Worm (Caenorhabditis elegans) whole organism, L4 larva: ENCODE results near the gene H01G02.3.

ENCODE experiments used
- F37D6.2 ChIP-seq: sonication (generic microtip); optimal IDR thresholded peaks from 2 replicates; lab custom pipeline; 2016; ENCODE audit warnings: mild to moderate bottlenecking, missing genetic modification characterization, missing compliant biosample characterization
- F49E8.2 ChIP-seq: sonication (generic microtip); optimal IDR thresholded peaks from 2 replicates; lab custom pipeline; 2016; ENCODE audit warnings: missing compliant biosample characterization, mild to moderate bottlenecking, missing genetic modification characterization, borderline replicate concordance
- Y105C5A.15 ChIP-seq: fragments of 200-800 bp; sonication (Bioruptor generic); IDR thresholded peaks from 2 replicates; pipeline ENCODE4 v1.3.6; 2022; ENCODE audit warnings: missing genetic modification characterization, missing compliant biosample characterization
- ZK337.2 ChIP-seq: fragments of 200-800 bp; sonication (Bioruptor generic); IDR thresholded peaks from 2 replicates; pipeline ENCODE4 v1.3.6; 2022; ENCODE audit warnings: missing genetic modification reagents, missing genetic modification characterization, missing compliant biosample characterization
- ZK546.5 ChIP-seq, 2 experiments: sonication (generic microtip); optimal IDR thresholded peaks; 2 replicates each; lab custom pipeline; 2017; ENCODE audit warnings: missing biosample characterization in 2 of 2, missing genetic modification characterization in 2 of 2
- aha-1 ChIP-seq: fragments of 150-350 bp; peaks from one replicate; lab custom pipeline; 2014; ENCODE audit warnings: missing biosample characterization, missing genetic modification characterization
- aly-2 ChIP-seq: sonication (generic microtip); optimal IDR thresholded peaks from 2 replicates; lab custom pipeline; 2018; ENCODE audit warnings: missing biosample characterization, missing genetic modification characterization
- ceh-20 ChIP-seq: fragments of 200-800 bp; sonication (Bioruptor generic); IDR thresholded peaks from 2 replicates; pipeline ENCODE4 v1.3.6; 2022; ENCODE audit warnings: missing genetic modification reagents, missing genetic modification characterization, missing compliant biosample characterization
- ceh-32 ChIP-seq: sonication (generic microtip); optimal IDR thresholded peaks from 2 replicates; lab custom pipeline; 2016; ENCODE audit warnings: mild to moderate bottlenecking, missing genetic modification characterization, missing compliant biosample characterization; ENCODE audit not compliant: poor library complexity
- ctbp-1 ChIP-seq: fragments of 200-800 bp; sonication (Bioruptor generic); IDR thresholded peaks from 2 replicates; pipeline ENCODE4 v1.3.6; 2022; ENCODE audit warnings: missing genetic modification reagents, missing genetic modification characterization, missing compliant biosample characterization
- daf-16 ChIP-seq, 3 experiments: sonication (generic microtip); optimal IDR thresholded peaks; 2 replicates each; lab custom pipeline; 2016 to 2017; ENCODE audit warnings: missing genetic modification characterization in 3 of 3, missing genetic modification reagents in 3 of 3, mild to moderate bottlenecking in 2 of 3, missing compliant biosample characterization in 2 of 3, missing biosample characterization in 1 of 3, moderate library complexity in 1 of 3
- fos-1 ChIP-seq: fragments of 150-350 bp; optimal IDR thresholded peaks from 2 replicates; lab custom pipeline; 2014; ENCODE audit warnings: missing biosample characterization, missing genetic modification characterization
- hif-1 ChIP-seq, 2 experiments: sonication (generic microtip); optimal IDR thresholded peaks; 2 replicates each; lab custom pipeline; 2016 to 2017; ENCODE audit warnings: missing compliant biosample characterization in 2 of 2, missing genetic modification characterization in 2 of 2, missing genetic modification reagents in 2 of 2, missing genotype in 2 of 2, mild to moderate bottlenecking in 1 of 2
- hlh-11 ChIP-seq: fragments of 200-800 bp; sonication (Bioruptor generic); optimal IDR thresholded peaks from 2 replicates; lab custom pipeline; 2018; ENCODE audit warnings: mild to moderate bottlenecking, missing genetic modification characterization, missing compliant biosample characterization
- hlh-30 ChIP-seq: sonication (generic microtip); optimal IDR thresholded peaks from 2 replicates; lab custom pipeline; 2017; ENCODE audit warnings: antibody characterized with exemption, mild to moderate bottlenecking, missing genetic modification characterization, missing compliant biosample characterization; ENCODE audit not compliant: insufficient read depth
- lin-1 ChIP-seq: fragments of 200-800 bp; sonication (Bioruptor generic); IDR thresholded peaks from 2 replicates; pipeline ENCODE4 v1.3.6; 2022; ENCODE audit warnings: missing genetic modification reagents, missing genetic modification characterization, missing compliant biosample characterization
- lsy-2 ChIP-seq, 2 experiments: fragments of 150-350 bp in 1 of 2; sonication (generic microtip) in 1 of 2; optimal IDR thresholded peaks; 2 replicates each; lab custom pipeline; 2014 to 2017; ENCODE audit warnings: missing biosample characterization in 2 of 2, missing genetic modification characterization in 2 of 2
- mdl-1 ChIP-seq, 2 experiments: fragments of 150-350 bp in 1 of 2; sonication (generic microtip) in 1 of 2; optimal IDR thresholded peaks; 2 replicates each; lab custom pipeline; 2014 to 2017; ENCODE audit warnings: missing biosample characterization in 2 of 2, missing genetic modification characterization in 2 of 2
- nhr-11 ChIP-seq: fragments of 150-350 bp; optimal IDR thresholded peaks from 2 replicates; lab custom pipeline; 2014; ENCODE audit warnings: missing biosample characterization, missing genetic modification characterization
- nhr-111 ChIP-seq: fragments of 200-800 bp; sonication (Bioruptor generic); optimal IDR thresholded peaks from 2 replicates; lab custom pipeline; 2018; ENCODE audit warnings: mild to moderate bottlenecking, missing genetic modification characterization, missing compliant biosample characterization
- nhr-28 ChIP-seq: fragments of 150-350 bp; optimal IDR thresholded peaks from 2 replicates; lab custom pipeline; 2014; ENCODE audit warnings: missing biosample characterization, missing genetic modification characterization
- nhr-41 ChIP-seq: fragments of 200-800 bp; sonication (Bioruptor generic); IDR thresholded peaks from 2 replicates; pipeline ENCODE4 v1.3.6; 2022; ENCODE audit warnings: missing genetic modification reagents, missing genetic modification characterization, missing compliant biosample characterization
- nhr-42 ChIP-seq: fragments of 200-800 bp; sonication (Bioruptor generic); IDR thresholded peaks from 2 replicates; pipeline ENCODE4 v1.3.6; 2022; ENCODE audit warnings: missing genetic modification characterization, missing compliant biosample characterization
- nhr-76 ChIP-seq: fragments of 150-350 bp; optimal IDR thresholded peaks from 2 replicates; lab custom pipeline; 2014; ENCODE audit warnings: missing biosample characterization, missing genetic modification characterization
- pha-4 ChIP-seq, 2 experiments: fragments of 150-350 bp in 1 of 2; fragments of 200-800 bp in 1 of 2; sonication (Bioruptor generic) in 1 of 2; IDR thresholded peaks in 1 of 2; optimal IDR thresholded peaks in 1 of 2; 2 replicates each; pipeline versions ENCODE4 v1.3.6 to Lab custom; 2014 to 2022; ENCODE audit warnings: missing genetic modification characterization in 2 of 2, missing genetic modification reagents in 2 of 2, missing biosample characterization in 1 of 2, missing compliant biosample characterization in 1 of 2
- php-3 ChIP-seq: fragments of 200-800 bp; sonication (Bioruptor generic); IDR thresholded peaks from 2 replicates; pipeline ENCODE4 v1.3.6; 2022; ENCODE audit warnings: missing genetic modification reagents, missing genetic modification characterization, missing compliant biosample characterization
- unc-130 ChIP-seq: sonication (generic microtip); optimal IDR thresholded peaks from 2 replicates; lab custom pipeline; 2016; ENCODE audit warnings: missing genetic modification reagents, missing genetic modification characterization, missing compliant biosample characterization
- unc-62 ChIP-seq, 3 experiments: fragments of 150-350 bp in 1 of 3; sonication (generic microtip); optimal IDR thresholded peaks in 2 of 3; peaks in 1 of 3; 1 replicate in 1 of 3; 2 replicates in 2 of 3; lab custom pipeline; 2014 to 2017; ENCODE audit warnings: missing biosample characterization in 3 of 3, missing genetic modification characterization in 3 of 3, missing genetic modification reagents in 3 of 3, missing genotype in 1 of 3
- zag-1 ChIP-seq: fragments of 150-350 bp; optimal IDR thresholded peaks from 2 replicates; lab custom pipeline; 2014; ENCODE audit warnings: missing biosample characterization, missing genetic modification characterization
- zip-11 ChIP-seq: fragments of 200-800 bp; sonication (Bioruptor generic); IDR thresholded peaks from 2 replicates; pipeline ENCODE4 v1.3.6; 2022; ENCODE audit warnings: missing genetic modification characterization, missing compliant biosample characterization

Gene H01G02.3

DNA sequence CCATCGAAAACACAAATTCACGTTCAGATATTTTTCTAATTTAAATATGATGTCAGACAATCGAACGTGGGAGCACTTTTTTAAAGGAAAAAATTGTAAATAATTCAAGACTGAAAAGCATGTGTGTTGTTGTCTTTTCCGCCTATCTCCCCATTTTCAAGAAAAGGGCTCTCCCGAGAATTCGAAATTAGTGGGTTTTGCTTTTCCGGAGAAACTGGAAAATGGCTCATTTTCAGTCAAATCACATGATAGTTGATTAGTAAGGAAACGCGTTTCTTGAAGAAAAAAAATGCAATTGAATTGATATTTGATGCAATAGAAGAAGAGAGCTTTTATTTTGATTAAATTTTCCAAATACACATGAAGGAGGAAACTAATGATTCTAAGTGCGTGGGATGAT, 32.5 kb downstream of the H01G02.3 start:
- TF ChIP-seq nhr-11 (tag; lab: Kevin White, UChicago) (peak; percentile 26), F49E8.2 (no peak)

- peak; percentile 7 for TF ChIP-seq nhr-111 (GFP tag; lab: Kevin White, UChicago)
- TF ChIP-seq pha-4 (GFP tag; IDR thresholded peaks at IDR 0.05; lab: Robert Waterston, UW), result 0 out of 2 replicates have a peak, but pooled peaks have one; percentile 8
- TF ChIP-seq pha-4 (tag; optimal IDR thresholded peaks at IDR 0.05; lab: Kevin White, UChicago), result no peak
- no peak for TF ChIP-seq mdl-1 (tag; optimal IDR thresholded peaks at IDR 0.05; lab: Kevin White, UChicago)
- TF ChIP-seq nhr-42 (GFP tag; lab: Robert Waterston, UW), result no peak
- TF ChIP-seq, all 104 proteins: peak for 2
These were observed 36.5 kb downstream of the H01G02.3 start, which contains the start of gene T12A7.9 for ce11 chrIV:11755907-11756306. Gene T12A7.9 (minus strand): TSS chrIV:11756007.

DNA sequence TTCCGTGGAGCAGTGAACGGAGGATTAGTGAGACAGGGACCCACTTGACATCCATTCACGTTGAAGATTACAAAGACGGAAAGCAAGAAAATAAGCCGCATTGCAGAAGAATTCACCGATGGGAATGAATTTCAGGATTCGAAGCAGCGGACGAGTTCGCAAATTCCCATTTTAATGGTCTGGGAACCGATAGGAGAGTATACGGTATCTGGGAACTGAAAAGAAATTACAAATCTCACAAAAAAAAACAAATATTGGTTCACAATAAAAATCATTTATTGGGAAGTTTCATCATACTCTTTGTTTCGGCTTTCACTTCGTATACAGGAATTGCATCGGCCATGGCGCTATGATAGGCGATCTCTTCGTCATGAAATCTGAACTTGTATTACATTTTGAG, 37.4 kb downstream of the H01G02.3 start, which contains the start of gene T12A7.10:
TSS of gene T12A7.10 (minus strand) at position 101 of the 400 bp plus-strand sequence.
- TF ChIP-seq ZK546.5 (tag; optimal IDR thresholded peaks at IDR 0.05; lab: Kevin White, UChicago), result no peak
- peak; percentile 56 for TF ChIP-seq aha-1
- TF ChIP-seq, all 104 proteins: peak for 1

DNA sequence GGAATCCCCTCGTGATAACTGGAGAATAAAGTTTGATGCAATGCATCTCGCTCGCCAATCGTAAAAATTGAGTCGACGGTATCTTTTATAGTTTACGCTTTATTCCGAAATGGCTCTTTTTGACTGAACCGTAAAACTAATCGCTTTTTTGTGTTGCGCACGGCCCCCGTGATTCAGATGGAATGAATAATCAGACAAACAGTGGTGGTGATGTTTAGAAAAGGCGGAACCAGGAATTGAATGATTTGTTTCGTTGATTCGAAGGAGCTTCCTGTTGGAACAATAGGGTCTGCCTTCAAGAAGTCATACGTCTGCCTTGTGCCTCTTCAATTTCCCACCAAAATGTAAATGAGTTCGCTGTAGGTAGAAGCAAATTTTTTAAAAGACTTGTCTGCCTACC, 38.1 kb downstream of the H01G02.3 start, which contains the start of gene scl-18:
TSS of gene scl-18 (minus strand) at position 101 of the 400 bp plus-strand sequence.
- TF ChIP-seq nhr-28 (tag; lab: Kevin White, UChicago) (no peak), php-3 (GFP tag; lab: Robert Waterston, UW) (no peak), nhr-111 (GFP tag; lab: Kevin White, UChicago) (no peak), lin-1 (GFP tag; lab: Robert Waterston, UW) (no peak), ZK337.2 (GFP tag; lab: Robert Waterston, UW) (no peak), F37D6.2 (no peak), lsy-2 (tag; optimal IDR thresholded peaks at IDR 0.05; lab: Kevin White, UChicago) (no peak), nhr-41 (GFP tag; lab: Robert Waterston, UW) (no peak), daf-16 (GFP tag; optimal IDR thresholded peaks at IDR 0.05; lab: Kevin White, UChicago) (no peak), daf-16 (tag; optimal IDR thresholded peaks at IDR 0.05; lab: Kevin White, UChicago) (no peak), ctbp-1 (GFP tag; lab: Robert Waterston, UW) (no peak), hif-1 (tag; optimal IDR thresholded peaks at IDR 0.05; lab: Kevin White, UChicago) (no peak)

DNA sequence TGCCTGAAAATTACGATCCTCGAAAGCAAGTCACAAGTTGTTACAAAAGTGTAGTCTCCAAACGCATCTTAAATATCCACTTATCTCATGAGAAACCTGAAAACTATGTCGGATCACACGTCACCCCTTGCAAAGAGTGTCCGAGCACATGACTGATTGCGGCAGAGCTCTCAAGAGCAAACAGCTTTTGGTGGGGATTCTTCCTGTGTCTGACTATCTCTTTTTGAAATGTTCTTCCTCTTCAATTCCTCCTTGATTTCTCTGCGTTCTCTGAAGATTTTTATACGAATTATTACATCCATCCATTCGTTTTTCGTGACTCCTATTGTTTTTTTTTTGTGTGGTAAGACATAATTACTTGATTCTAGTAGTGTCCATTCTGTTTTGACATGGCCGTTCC, 43.5 kb downstream of the H01G02.3 start, which contains the start of gene T12A7.6:
TSS of gene T12A7.6 (plus strand) at position 369 of the 400 bp plus-strand sequence.
- no peak for TF ChIP-seq lsy-2 (tag; optimal IDR thresholded peaks at IDR 0.05; lab: Kevin White, UChicago)
- no peak for TF ChIP-seq unc-130 (GFP tag; lab: Kevin White, UChicago)
- TF ChIP-seq hlh-11 (tag; lab: Kevin White, UChicago), result peak; percentile 32
- TF ChIP-seq hif-1 (tag; optimal IDR thresholded peaks at IDR 0.05; lab: Kevin White, UChicago), result peak in 1 of 2 experiments; percentile 5
- TF ChIP-seq ctbp-1 (GFP tag; lab: Robert Waterston, UW), result no peak
- TF ChIP-seq nhr-28 (tag; lab: Kevin White, UChicago), result peak; percentile 6
- TF ChIP-seq ceh-20 (GFP tag; lab: Robert Waterston, UW), result no peak
- peak; percentile 3 for TF ChIP-seq hlh-30 (tag; lab: Kevin White, UChicago)
- TF ChIP-seq aly-2 (tag; lab: Kevin White, UChicago), result no peak
- no peak for TF ChIP-seq zag-1
- no peak for TF ChIP-seq ceh-32 (tag; lab: Kevin White, UChicago)
- no peak for TF ChIP-seq nhr-76 (tag; lab: Kevin White, UChicago)
- no peak for TF ChIP-seq zip-11
- no peak for TF ChIP-seq Y105C5A.15 (GFP tag; lab: Robert Waterston, UW)
- TF ChIP-seq nhr-11 (tag; lab: Kevin White, UChicago), result peak; percentile 92
- peak in 1 of 2 experiments; percentile 5 for TF ChIP-seq daf-16 (GFP tag; optimal IDR thresholded peaks at IDR 0.05; lab: Kevin White, UChicago)
- no peak for TF ChIP-seq daf-16 (tag; optimal IDR thresholded peaks at IDR 0.05; lab: Kevin White, UChicago)
- TF ChIP-seq unc-62 (GFP tag; optimal IDR thresholded peaks at IDR 0.05 in 1 of 2; lab: Kevin White, UChicago), result peak in 1 of 2 experiments; percentile 57
- TF ChIP-seq unc-62 (tag; optimal IDR thresholded peaks at IDR 0.05; lab: Kevin White, UChicago), result no peak
- no peak for TF ChIP-seq fos-1 (tag; lab: Kevin White, UChicago)
